Fruit fly (Drosophila melanogaster) whole organism, embryonic: ENCODE data around the gene CG15143.

ENCODE experiments used
- Aef1 ChIP-seq: fragments of 200-800 bp; sonication (Bioruptor generic); IDR thresholded peaks from 3 replicates; pipeline ENCODE4 v1.3.6; 2022; ENCODE audit warnings: missing biosample characterization, missing genetic modification characterization
- B-H2 ChIP-seq: fragments of 200-800 bp; sonication (Bioruptor generic); optimal IDR thresholded peaks from 2 replicates; lab custom pipeline; 2018; ENCODE audit warnings: missing biosample characterization, mild to moderate bottlenecking, missing genetic modification characterization
- BEAF-32 ChIP-seq: fragments of 200-800 bp; sonication (Bioruptor generic); optimal IDR thresholded peaks from 3 replicates; lab custom pipeline; 2017; ENCODE audit warnings: missing biosample characterization, missing genetic modification characterization, mild to moderate bottlenecking, moderate library complexity, missing genetic modification reagents
- Bdp1 ChIP-seq: fragments of 200-800 bp; sonication (Bioruptor generic); optimal IDR thresholded peaks from 3 replicates; lab custom pipeline; 2016; ENCODE audit warnings: missing biosample characterization, missing genetic modification characterization
- Bgb ChIP-seq: fragments of 200-800 bp; sonication (Bioruptor generic); IDR thresholded peaks from 2 replicates; pipeline ENCODE4 v1.3.6; 2022; ENCODE audit warnings: missing biosample characterization, missing genetic modification characterization; ENCODE audit not compliant: partially characterized antibody
- CG10147 ChIP-seq: fragments of 200-800 bp; sonication (Bioruptor generic); optimal IDR thresholded peaks from 2 replicates; lab custom pipeline; 2019; ENCODE audit warnings: missing biosample characterization, mild to moderate bottlenecking, missing genetic modification characterization, moderate library complexity
- CG10209 ChIP-seq: fragments of 200-800 bp; sonication (Bioruptor generic); optimal IDR thresholded peaks from 3 replicates; lab custom pipeline; 2017; ENCODE audit warnings: missing biosample characterization, mild to moderate bottlenecking, missing genetic modification characterization, missing genetic modification reagents
- CG10959 ChIP-seq: fragments of 200-800 bp; sonication (Bioruptor generic); IDR thresholded peaks from 2 replicates; pipeline ENCODE4 v1.3.6; 2022; ENCODE audit warnings: missing biosample characterization, missing genetic modification characterization
- CG11560 ChIP-seq: fragments of 200-800 bp; sonication (Bioruptor generic); IDR thresholded peaks from 3 replicates; pipeline ENCODE4 v1.3.6; 2022; ENCODE audit warnings: missing biosample characterization, missing genetic modification characterization
- CG1233 ChIP-seq: fragments of 200-800 bp; sonication (Bioruptor generic); optimal IDR thresholded peaks from 4 replicates; lab custom pipeline; 2018; ENCODE audit warnings: missing biosample characterization, mild to moderate bottlenecking, missing genetic modification characterization
- CG13296 ChIP-seq: fragments of 200-800 bp; sonication (Bioruptor generic); optimal IDR thresholded peaks from 3 replicates; lab custom pipeline; 2018; ENCODE audit warnings: missing biosample characterization, mild to moderate bottlenecking, missing genetic modification characterization
- CG16863 ChIP-seq: fragments of 200-800 bp; sonication (Bioruptor generic); optimal IDR thresholded peaks from 3 replicates; lab custom pipeline; 2016; ENCODE audit warnings: missing biosample characterization, missing genetic modification characterization
- CG17328 ChIP-seq: fragments of 200-800 bp; sonication (Bioruptor generic); IDR thresholded peaks from 2 replicates; pipeline ENCODE4 v1.3.6; 2022; ENCODE audit warnings: missing biosample characterization, missing genetic modification characterization
- CG17612 ChIP-seq: fragments of 200-800 bp; sonication (Bioruptor generic); IDR thresholded peaks from 2 replicates; pipeline ENCODE4 v1.3.6; 2022; ENCODE audit warnings: missing biosample characterization, missing genetic modification characterization
- CG17829 ChIP-seq: fragments of 200-800 bp; optimal IDR thresholded peaks from 2 replicates; lab custom pipeline; 2019; ENCODE audit warnings: missing biosample characterization, mild to moderate bottlenecking, missing genetic modification characterization, moderate library complexity
- CG2120 ChIP-seq: fragments of 200-800 bp; sonication (Bioruptor generic); optimal IDR thresholded peaks from 3 replicates; lab custom pipeline; 2016; ENCODE audit warnings: missing biosample characterization, missing genetic modification characterization
- CG2129 ChIP-seq: fragments of 200-800 bp; sonication (Bioruptor generic); IDR thresholded peaks from 2 replicates; pipeline ENCODE4 v1.3.6; 2022; ENCODE audit warnings: missing biosample characterization, missing genetic modification characterization; ENCODE audit not compliant: partially characterized antibody
- CG34376 ChIP-seq: fragments of 200-800 bp; sonication (Bioruptor generic); optimal IDR thresholded peaks from 2 replicates; lab custom pipeline; 2018; ENCODE audit warnings: missing biosample characterization, mild to moderate bottlenecking, missing genetic modification characterization
- CG3726 ChIP-seq: fragments of 200-800 bp; sonication (Bioruptor generic); IDR thresholded peaks from 3 replicates; pipeline ENCODE4, ENCODE4 v1.3.6; 2022; ENCODE audit warnings: missing biosample characterization, missing genetic modification characterization
- CG4730 ChIP-seq: fragments of 200-800 bp; sonication (Bioruptor generic); IDR thresholded peaks from 2 replicates; pipeline ENCODE4 v1.3.6; 2022; ENCODE audit warnings: missing biosample characterization, missing genetic modification characterization
- CG6272 ChIP-seq: fragments of 200-800 bp; sonication (Bioruptor generic); IDR thresholded peaks from 2 replicates; pipeline ENCODE4 v1.3.6; 2022; ENCODE audit warnings: missing biosample characterization, missing genetic modification characterization
- CG6765 ChIP-seq: fragments of 200-800 bp; sonication (Bioruptor generic); optimal IDR thresholded peaks from 3 replicates; lab custom pipeline; 2017; ENCODE audit warnings: missing biosample characterization, mild to moderate bottlenecking, missing genetic modification characterization
- CG7963 ChIP-seq: fragments of 200-800 bp; sonication (Bioruptor generic); IDR thresholded peaks from 3 replicates; pipeline ENCODE4 v1.3.6; 2022; ENCODE audit warnings: missing biosample characterization, missing genetic modification characterization; ENCODE audit not compliant: partially characterized antibody
- CG7987 ChIP-seq: fragments of 200-800 bp; sonication (Bioruptor generic); optimal IDR thresholded peaks from 2 replicates; lab custom pipeline; 2018; ENCODE audit warnings: missing biosample characterization, mild to moderate bottlenecking, missing genetic modification characterization, moderate library complexity
- CG8924 ChIP-seq: fragments of 200-800 bp; optimal IDR thresholded peaks from 3 replicates; lab custom pipeline; 2019; ENCODE audit warnings: missing biosample characterization, mild to moderate bottlenecking, missing genetic modification characterization, moderate library complexity
- CG9797 ChIP-seq: fragments of 200-800 bp; sonication (Bioruptor generic); optimal IDR thresholded peaks from 3 replicates; lab custom pipeline; 2018; ENCODE audit warnings: missing biosample characterization, mild to moderate bottlenecking, missing genetic modification characterization
- CrebB ChIP-seq: fragments of 200-800 bp; sonication (Bioruptor generic); optimal IDR thresholded peaks from 3 replicates; lab custom pipeline; 2018; ENCODE audit warnings: missing biosample characterization, mild to moderate bottlenecking, missing genetic modification characterization
- Dek ChIP-seq: fragments of 200-800 bp; sonication (Bioruptor generic); optimal IDR thresholded peaks from 3 replicates; lab custom pipeline; 2019; ENCODE audit warnings: missing biosample characterization, mild to moderate bottlenecking, missing genetic modification characterization, moderate library complexity
- H2.0 ChIP-seq: fragments of 200-800 bp; sonication (Bioruptor generic); IDR thresholded peaks from 2 replicates; pipeline ENCODE4 v1.3.6; 2022; ENCODE audit warnings: missing biosample characterization, missing genetic modification characterization
- Jarid2 ChIP-seq: fragments of 200-800 bp; sonication (Bioruptor generic); optimal IDR thresholded peaks from 3 replicates; lab custom pipeline; 2017; ENCODE audit warnings: mild to moderate bottlenecking, missing biosample characterization, missing genetic modification reagents, missing genetic modification characterization
- Lhr ChIP-seq: fragments of 200-800 bp; sonication (Bioruptor generic); optimal IDR thresholded peaks from 3 replicates; lab custom pipeline; 2017; ENCODE audit warnings: mild to moderate bottlenecking, missing biosample characterization, missing genetic modification reagents, missing genetic modification characterization
- Nf-YC ChIP-seq: fragments of 200-800 bp; optimal IDR thresholded peaks from 3 replicates; lab custom pipeline; 2019; ENCODE audit warnings: missing biosample characterization, mild to moderate bottlenecking, missing genetic modification characterization, moderate library complexity
- Optix ChIP-seq: fragments of 200-800 bp; sonication (Bioruptor generic); IDR thresholded peaks from 3 replicates; pipeline ENCODE4 v1.3.6; 2022; ENCODE audit warnings: missing biosample characterization, missing genetic modification characterization
- Sin3A ChIP-seq: fragments of >200 bp; optimal IDR thresholded peaks from 2 replicates; lab custom pipeline; 2018
- Sox100B ChIP-seq: fragments of 200-800 bp; sonication (Bioruptor generic); optimal IDR thresholded peaks from 3 replicates; lab custom pipeline; 2018; ENCODE audit warnings: missing biosample characterization, mild to moderate bottlenecking, missing genetic modification characterization
- YL-1 ChIP-seq: fragments of 200-800 bp; sonication (Bioruptor generic); optimal IDR thresholded peaks from 3 replicates; lab custom pipeline; 2017; ENCODE audit warnings: missing biosample characterization, mild to moderate bottlenecking, missing genetic modification characterization
- amos ChIP-seq: fragments of 200-800 bp; sonication (Bioruptor generic); IDR thresholded peaks from 2 replicates; pipeline ENCODE4 v1.3.6; 2022; ENCODE audit warnings: missing biosample characterization, missing genetic modification characterization; ENCODE audit not compliant: partially characterized antibody
- cg ChIP-seq: fragments of 200-800 bp; sonication (Bioruptor generic); optimal IDR thresholded peaks from 3 replicates; lab custom pipeline; 2019; ENCODE audit warnings: missing biosample characterization, mild to moderate bottlenecking, missing genetic modification characterization, moderate library complexity
- ftz-f1 ChIP-seq: fragments of 200-800 bp; sonication (Bioruptor generic); optimal IDR thresholded peaks from 2 replicates; lab custom pipeline; 2016; ENCODE audit warnings: missing biosample characterization, missing genetic modification characterization
- h ChIP-seq: fragments of >200 bp; optimal IDR thresholded peaks from 2 replicates; lab custom pipeline; 2017
- pb ChIP-seq: fragments of 200-800 bp; sonication (Bioruptor generic); optimal IDR thresholded peaks from 3 replicates; lab custom pipeline; 2016; ENCODE audit warnings: missing biosample characterization, missing genetic modification characterization
- pnt ChIP-seq: fragments of 200-800 bp; sonication (Bioruptor generic); optimal IDR thresholded peaks from 3 replicates; lab custom pipeline; 2016; ENCODE audit warnings: missing biosample characterization, missing genetic modification characterization
- ssp ChIP-seq: fragments of 200-800 bp; sonication (Bioruptor generic); IDR thresholded peaks from 2 replicates; pipeline ENCODE4 v1.3.6; 2022; ENCODE audit warnings: missing biosample characterization, missing genetic modification characterization
- stwl ChIP-seq: fragments of 200-800 bp; sonication (Bioruptor generic); optimal IDR thresholded peaks from 3 replicates; lab custom pipeline; 2018; ENCODE audit warnings: missing biosample characterization, mild to moderate bottlenecking, missing genetic modification characterization, moderate library complexity
- toy ChIP-seq: fragments of 200-800 bp; sonication (Bioruptor generic); IDR thresholded peaks from 2 replicates; pipeline ENCODE4 v1.3.6; 2022; ENCODE audit warnings: missing biosample characterization, missing genetic modification characterization
- unc-4 ChIP-seq: fragments of 200-800 bp; sonication (Bioruptor generic); IDR thresholded peaks from 2 replicates; pipeline ENCODE4 v1.3.6; 2022; ENCODE audit warnings: missing biosample characterization, missing genetic modification characterization; ENCODE audit not compliant: partially characterized antibody
- wek ChIP-seq: fragments of 200-800 bp; sonication (Bioruptor generic); optimal IDR thresholded peaks from 3 replicates; lab custom pipeline; 2018; ENCODE audit warnings: missing biosample characterization, mild to moderate bottlenecking, missing genetic modification characterization, moderate library complexity
- zen2 ChIP-seq: fragments of 200-800 bp; sonication (Bioruptor generic); IDR thresholded peaks from 3 replicates; pipeline ENCODE4 v1.3.6; 2022; ENCODE audit warnings: missing biosample characterization, missing genetic modification characterization; ENCODE audit not compliant: partially characterized antibody

Gene CG15143

DNA sequence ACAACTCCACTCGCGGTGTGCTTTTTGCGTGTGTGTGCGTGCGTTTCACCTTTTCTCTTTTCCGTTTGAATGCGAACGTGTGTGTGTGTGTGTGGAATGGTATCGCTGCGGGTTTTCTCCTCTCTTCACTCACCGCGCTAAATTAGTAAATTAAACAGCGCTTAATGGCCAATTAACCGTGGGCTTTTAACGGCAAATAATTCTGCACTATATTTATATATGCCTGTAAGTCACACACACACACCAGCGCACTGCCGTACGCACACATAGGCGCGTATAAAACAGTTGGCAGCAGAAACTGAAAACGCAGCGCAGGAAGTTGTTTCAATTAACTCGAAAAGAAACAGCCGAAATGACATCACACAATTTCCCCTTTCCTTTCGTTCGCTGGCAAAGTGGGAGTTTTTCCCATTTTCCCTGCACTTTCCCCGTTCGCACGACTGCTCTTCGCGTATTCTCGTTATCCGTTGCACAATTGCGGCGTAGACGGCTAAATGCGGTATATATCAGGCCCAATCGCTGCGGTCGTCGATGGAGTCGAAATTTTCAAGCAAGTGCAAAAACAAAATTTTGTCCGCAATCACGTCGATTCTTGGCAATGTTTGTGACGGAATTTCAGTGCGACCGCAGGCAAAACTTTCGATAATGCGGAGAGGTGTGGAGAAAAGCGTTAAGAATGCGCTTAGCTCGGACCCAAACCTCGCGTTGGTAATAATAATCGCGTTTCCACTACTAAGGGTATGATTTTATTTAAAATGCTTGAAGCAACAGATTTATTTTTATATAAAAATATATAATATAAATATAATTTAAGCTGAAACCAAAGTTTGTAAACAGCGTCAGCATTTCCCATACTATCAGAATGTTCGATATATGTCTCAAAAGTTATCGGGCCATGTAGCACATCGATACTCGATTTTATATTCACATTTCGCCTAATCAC lies 51.5 kb downstream of the CG15143 start, which contains the start of gene BicD (continued):
- peak; percentile 76 for TF ChIP-seq YL-1 (GFP tag; lab: Kevin White, UChicago)
- peak; percentile 24 for TF ChIP-seq Dek (tag; lab: Kevin White, UChicago)
- peak; percentile 24 for TF ChIP-seq CG13296 (GFP tag; lab: Kevin White, UChicago)
- TF ChIP-seq CrebB: peak; percentile 32
- peak; percentile 56 for TF ChIP-seq Bgb (GFP tag; lab: Robert Waterston, UW)
- TF ChIP-seq Optix (GFP tag; lab: Robert Waterston, UW): no peak
- TF ChIP-seq CG16863 (GFP tag; lab: Kevin White, UChicago): no peak
- no peak for TF ChIP-seq CG7987 (GFP tag; lab: Kevin White, UChicago)
- no peak for TF ChIP-seq Sox100B
- TF ChIP-seq ftz-f1 (GFP tag; lab: Kevin White, UChicago): no peak
- peak; percentile 50; the same call in 1 of the 3 replicates for TF ChIP-seq zen2 (GFP tag; lab: Robert Waterston, UW)
- TF ChIP-seq CG34376 (GFP tag; lab: Kevin White, UChicago): peak; percentile 28
- TF ChIP-seq CG2129: no peak
- peak; percentile 0 for TF ChIP-seq CG6765 (GFP tag; lab: Kevin White, UChicago)
- peak; percentile 79 for TF ChIP-seq stwl
- peak; percentile 62 for TF ChIP-seq amos
- peak; percentile 9 for TF ChIP-seq Sin3A (lab: Kevin White, UChicago)
- 0 out of 3 replicates have a peak, but pooled peaks have one; percentile 12 for TF ChIP-seq Aef1 (GFP tag; lab: Robert Waterston, UW)
- peak; percentile 14 for TF ChIP-seq CG2120 (GFP tag; lab: Kevin White, UChicago)
- no peak for TF ChIP-seq CG3726 (GFP tag; lab: Robert Waterston, UW)
- TF ChIP-seq CG8924 (tag; lab: Kevin White, UChicago): peak; percentile 24
- no peak for TF ChIP-seq CG10959 (GFP tag; lab: Robert Waterston, UW)
- TF ChIP-seq Nf-YC (tag; lab: Kevin White, UChicago): peak; percentile 53
- no peak for TF ChIP-seq CG10209 (GFP tag; lab: Kevin White, UChicago)
- TF ChIP-seq unc-4 (GFP tag; lab: Robert Waterston, UW): peak; percentile 78
- TF ChIP-seq CG1233 (GFP tag; lab: Kevin White, UChicago): no peak
- peak; percentile 37 for TF ChIP-seq wek
- 0 out of 2 replicates have a peak, but pooled peaks have one; percentile 26 for TF ChIP-seq CG17328 (GFP tag; lab: Robert Waterston, UW)
- TF ChIP-seq CG11560 (tag; lab: Robert Waterston, UW): peak; percentile 97
- TF ChIP-seq CG6272 (GFP tag; lab: Robert Waterston, UW): no peak
- peak; percentile 88 for TF ChIP-seq cg (GFP tag; lab: Kevin White, UChicago)
- TF ChIP-seq CG10147: no peak
- peak; percentile 80 for TF ChIP-seq CG9797 (GFP tag; lab: Kevin White, UChicago)
- 0 out of 3 replicates have a peak, but pooled peaks have one; percentile 9 for TF ChIP-seq CG7963 (GFP tag; lab: Robert Waterston, UW)
- peak; percentile 72 for TF ChIP-seq BEAF-32 (GFP tag; lab: Kevin White, UChicago)
- TF ChIP-seq Bdp1 (GFP tag; lab: Kevin White, UChicago): peak; percentile 31
- no peak for TF ChIP-seq CG4730 (GFP tag; lab: Robert Waterston, UW)
- no peak for TF ChIP-seq toy (GFP tag; lab: Robert Waterston, UW)
- peak; percentile 72 for TF ChIP-seq Lhr (GFP tag; lab: Kevin White, UChicago)
- TF ChIP-seq CG17612: 0 out of 2 replicates have a peak, but pooled peaks have one; percentile 7
- no peak for TF ChIP-seq pb
- no peak for TF ChIP-seq h
- peak; percentile 65 for TF ChIP-seq Jarid2 (GFP tag; lab: Kevin White, UChicago)
- TF ChIP-seq ssp (GFP tag; lab: Robert Waterston, UW): peak; percentile 71
- peak; percentile 68 for TF ChIP-seq CG17829 (tag; lab: Kevin White, UChicago)
- TF ChIP-seq pnt: no peak
- TF ChIP-seq B-H2: no peak
- no peak for TF ChIP-seq H2.0 (GFP tag; lab: Robert Waterston, UW)
